Fruit fly (Drosophila melanogaster): ENCODE results near the gene CG10343.

The CG10343 gene

DNA sequence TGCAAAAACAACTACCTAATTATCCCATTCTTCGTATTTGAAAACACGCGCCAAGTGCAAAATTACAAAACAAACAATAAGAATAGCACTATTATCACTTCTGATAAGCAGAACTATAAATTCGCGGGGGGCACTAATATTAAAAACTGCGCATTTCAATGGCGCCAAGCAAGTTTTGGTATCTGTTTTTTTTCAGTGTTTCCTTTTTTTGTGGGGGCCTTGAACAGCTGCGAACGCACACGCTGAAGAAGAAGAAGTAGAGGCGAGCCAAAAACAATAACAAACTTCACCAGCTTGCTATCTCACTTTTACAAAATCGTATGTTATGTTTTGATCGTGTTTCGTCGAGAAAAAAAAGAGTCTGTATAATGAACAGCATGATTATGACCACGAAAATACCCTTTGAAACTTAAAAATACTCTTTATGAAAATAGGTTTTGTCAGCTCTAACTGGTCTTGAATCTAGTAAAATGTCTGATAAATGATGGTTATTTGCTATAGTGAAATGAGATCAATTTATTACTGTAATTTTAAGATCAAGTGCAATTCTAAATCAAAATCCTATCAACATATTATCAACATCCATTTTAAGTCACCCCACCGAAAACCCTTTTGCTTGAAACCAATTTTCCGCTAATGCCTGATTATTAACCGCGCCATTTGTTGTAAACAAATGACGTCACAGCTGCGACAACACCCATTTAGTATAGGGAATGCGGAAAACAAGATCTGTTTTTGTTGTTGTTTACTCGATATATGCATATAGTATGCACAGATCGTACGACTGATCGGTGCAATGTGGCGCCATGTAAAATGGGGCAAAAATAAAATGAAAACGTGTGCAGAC lies 9.2 kb upstream of the CG10343 start:
- TF ChIP-seq net (GFP tag; optimal IDR thresholded peaks at IDR 0.05) (peak; percentile 51), CG6808 (GFP tag; optimal IDR thresholded peaks at IDR 0.05) (no peak), Sox102F (GFP tag; optimal IDR thresholded peaks at IDR 0.05) (peak; percentile 70), Ets96B (tag; optimal IDR thresholded peaks at IDR 0.05) (no peak), svp (GFP tag) (peak; percentile 22), acj6 (GFP tag; optimal IDR thresholded peaks at IDR 0.05) (peak; percentile 53), CG16779 (tag; optimal IDR thresholded peaks at IDR 0.05) (no peak), CG4318 (GFP tag; optimal IDR thresholded peaks at IDR 0.05) (no peak), dac (GFP tag; optimal IDR thresholded peaks at IDR 0.05) (no peak), CG7368 (GFP tag; optimal IDR thresholded peaks at IDR 0.05) (no peak), Eip78C (GFP tag) (peak; percentile 67), ss (GFP tag; optimal IDR thresholded peaks at IDR 0.05) (no peak), CG8319 (GFP tag; optimal IDR thresholded peaks at IDR 0.05) (no peak), CG6854 (GFP tag; optimal IDR thresholded peaks at IDR 0.05) (peak; percentile 31), cyc (GFP tag; optimal IDR thresholded peaks at IDR 0.05) (peak; percentile 10), CG10669 (GFP tag; optimal IDR thresholded peaks at IDR 0.05) (no peak), CG10631 (GFP tag; optimal IDR thresholded peaks at IDR 0.05) (peak; percentile 37), pdm3 (GFP tag; optimal IDR thresholded peaks at IDR 0.05) (peak; percentile 50), achi (GFP tag; optimal IDR thresholded peaks at IDR 0.05) (peak; percentile 41), CG6163 (GFP tag; IDR thresholded peaks at IDR 0.05) (peak; percentile 82), esn (GFP tag; optimal IDR thresholded peaks at IDR 0.05) (peak; percentile 59), topi (GFP tag; optimal IDR thresholded peaks at IDR 0.05) (peak; percentile 59), CG32006 (GFP tag; optimal IDR thresholded peaks at IDR 0.05) (peak; percentile 56), Eip93F (GFP tag; optimal IDR thresholded peaks at IDR 0.05) (no peak), CG8632 (GFP tag; optimal IDR thresholded peaks at IDR 0.05) (peak; percentile 42), vri (GFP tag; optimal IDR thresholded peaks at IDR 0.05) (peak; percentile 58), eg (GFP tag; IDR thresholded peaks at IDR 0.05) (peak; percentile 71), CG34406 (GFP tag; optimal IDR thresholded peaks at IDR 0.05) (peak; percentile 28), dsx (GFP tag; optimal IDR thresholded peaks at IDR 0.05; ENCODE audit: poor library complexity, severe bottlenecking) (no peak), CG3032 (tag; optimal IDR thresholded peaks at IDR 0.05) (no peak), lz (GFP tag; optimal IDR thresholded peaks at IDR 0.05) (peak; percentile 51), Hr4 (GFP tag; optimal IDR thresholded peaks at IDR 0.05) (no peak), CG6792 (GFP tag; optimal IDR thresholded peaks at IDR 0.05) (peak; percentile 56), CG6276 (GFP tag; optimal IDR thresholded peaks at IDR 0.05) (no peak), Sox14 (GFP tag; optimal IDR thresholded peaks at IDR 0.05) (peak; percentile 53), spab (GFP tag; optimal IDR thresholded peaks at IDR 0.05) (no peak), fkh (GFP tag; optimal IDR thresholded peaks at IDR 0.05) (peak; percentile 26), Blimp-1 (GFP tag; optimal IDR thresholded peaks at IDR 0.05) (no peak), CG11294 (GFP tag; IDR thresholded peaks at IDR 0.05) (no peak), Eip75B (GFP tag; optimal IDR thresholded peaks at IDR 0.05) (peak; percentile 16), Sox15 (GFP tag; optimal IDR thresholded peaks at IDR 0.05) (peak; percentile 11), Met (GFP tag; optimal IDR thresholded peaks at IDR 0.05) (peak; percentile 41), CG8119 (GFP tag; IDR thresholded peaks at IDR 0.05) (peak; percentile 36; the same call in 1 of the 3 replicates), CG3919 (GFP tag; optimal IDR thresholded peaks at IDR 0.05) (peak; percentile 58), OdsH (GFP tag; optimal IDR thresholded peaks at IDR 0.05) (no peak), Hr38 (GFP tag; optimal IDR thresholded peaks at IDR 0.05) (no peak), Hr39 (GFP tag; optimal IDR thresholded peaks at IDR 0.05) (peak; percentile 61), CG15336 (GFP tag; IDR thresholded peaks at IDR 0.05) (peak; percentile 56; the same call in 1 of the 2 replicates), fd59A (GFP tag; optimal IDR thresholded peaks at IDR 0.05) (no peak), CG31627 (GFP tag; optimal IDR thresholded peaks at IDR 0.05) (peak; percentile 68), Smox (GFP tag; optimal IDR thresholded peaks at IDR 0.05) (no peak)
